Worm (Caenorhabditis elegans) whole organism, young adult: ENCODE results near the gene cct-5.
A peak's percentile ranks its signal among the peaks of the same experiment; 100 is the strongest.

ENCODE experiments used
- B0336.3 ChIP-seq: fragments of 200-800 bp; sonication (Bioruptor generic); IDR thresholded peaks from 2 replicates; pipeline ENCODE4 v1.3.6; 2022; ENCODE audit warnings: missing genetic modification characterization, missing compliant biosample characterization
- C17E4.6 ChIP-seq: fragments of 200-800 bp; sonication (Bioruptor generic); IDR thresholded peaks from 2 replicates; pipeline ENCODE4 v1.3.6; 2022; ENCODE audit warnings: missing genetic modification reagents, missing genetic modification characterization, missing compliant biosample characterization
- F23B12.7 ChIP-seq: sonication (generic microtip); optimal IDR thresholded peaks from 2 replicates; lab custom pipeline; 2017; ENCODE audit warnings: missing genetic modification characterization, mild to moderate bottlenecking, missing compliant biosample characterization, antibody characterized with exemption, moderate library complexity; ENCODE audit not compliant: insufficient read depth
- F33H1.4 ChIP-seq: fragments of 200-800 bp; sonication (Bioruptor generic); IDR thresholded peaks from 2 replicates; pipeline ENCODE4 v1.3.6; 2022; ENCODE audit warnings: missing genetic modification reagents, missing genetic modification characterization, missing compliant biosample characterization
- F57C9.4 ChIP-seq: sonication (generic microtip); optimal IDR thresholded peaks from 2 replicates; lab custom pipeline; 2017; ENCODE audit warnings: mild to moderate bottlenecking, missing genetic modification characterization, missing compliant biosample characterization
- K11D2.4 ChIP-seq: fragments of 200-800 bp; sonication (Bioruptor generic); IDR thresholded peaks from 2 replicates; pipeline ENCODE4 v1.3.6; 2022; ENCODE audit warnings: missing genetic modification reagents, missing genetic modification characterization, missing compliant biosample characterization
- T07F8.4 ChIP-seq: sonication (generic microtip); optimal IDR thresholded peaks from 2 replicates; lab custom pipeline; 2016; ENCODE audit warnings: mild to moderate bottlenecking, missing genetic modification characterization, moderate library complexity, missing compliant biosample characterization
- Y53F4B.3 ChIP-seq: fragments of 200-800 bp; sonication (Bioruptor generic); IDR thresholded peaks from 2 replicates; pipeline ENCODE4 v1.3.6; 2022; ENCODE audit warnings: missing genetic modification reagents, missing genetic modification characterization, missing compliant biosample characterization
- Y79H2A.3 ChIP-seq: fragments of 200-800 bp; sonication (Bioruptor generic); conservative IDR thresholded peaks from 2 replicates; pipeline ENCODE4 v1.3.6; 2022; ENCODE audit warnings: missing genetic modification reagents, missing genetic modification characterization, missing compliant biosample characterization
- Y95B8A.8 ChIP-seq: fragments of 200-800 bp; sonication (Bioruptor generic); IDR thresholded peaks from 2 replicates; pipeline ENCODE4 v1.3.6; 2022; ENCODE audit warnings: missing genetic modification reagents, missing genetic modification characterization, missing compliant biosample characterization
- ama-1 ChIP-seq, 3 experiments: fragments of 150-350 bp in 1 of 3; sonication (generic microtip) in 2 of 3; optimal IDR thresholded peaks; 2 replicates each; lab custom pipeline; 2014 to 2018; ENCODE audit warnings: missing biosample characterization in 2 of 3, missing genetic modification characterization in 2 of 3, missing genetic modification reagents in 2 of 3
- aptf-2 ChIP-seq: fragments of 200-800 bp; sonication (Bioruptor generic); conservative IDR thresholded peaks from 2 replicates; pipeline ENCODE4 v1.3.6; 2022; ENCODE audit warnings: missing genetic modification reagents, missing genetic modification characterization, missing compliant biosample characterization
- atf-7 ChIP-seq: sonication (generic microtip); optimal IDR thresholded peaks from 2 replicates; lab custom pipeline; 2017; ENCODE audit warnings: mild to moderate bottlenecking, missing genetic modification characterization, missing compliant biosample characterization
- attf-6 ChIP-seq: fragments of 200-800 bp; sonication (Bioruptor generic); IDR thresholded peaks from 2 replicates; pipeline ENCODE4 v1.3.6; 2022; ENCODE audit warnings: missing genetic modification reagents, missing genetic modification characterization, missing compliant biosample characterization
- bed-1 ChIP-seq: fragments of 200-800 bp; sonication (Bioruptor generic); IDR thresholded peaks from 2 replicates; pipeline ENCODE4 v1.3.6; 2022; ENCODE audit warnings: missing genetic modification reagents, missing genetic modification characterization, missing compliant biosample characterization
- bed-2 ChIP-seq: fragments of 200-800 bp; sonication (Bioruptor generic); IDR thresholded peaks from 2 replicates; pipeline ENCODE4 v1.3.6; 2022; ENCODE audit warnings: missing genetic modification reagents, missing genetic modification characterization, missing compliant biosample characterization
- cebp-2 ChIP-seq: fragments of 200-800 bp; sonication (Bioruptor generic); IDR thresholded peaks from 2 replicates; pipeline ENCODE4 v1.3.6; 2022; ENCODE audit warnings: missing genetic modification characterization, missing compliant biosample characterization
- ceh-79 ChIP-seq: sonication (generic microtip); optimal IDR thresholded peaks from 2 replicates; lab custom pipeline; 2017; ENCODE audit warnings: mild to moderate bottlenecking, missing genetic modification characterization, missing compliant biosample characterization
- chd-7 ChIP-seq: sonication (generic microtip); optimal IDR thresholded peaks from 2 replicates; lab custom pipeline; 2016; ENCODE audit warnings: mild to moderate bottlenecking, missing genetic modification characterization, moderate library complexity, missing compliant biosample characterization
- dox-1 ChIP-seq: fragments of 200-800 bp; sonication (Bioruptor generic); IDR thresholded peaks from 2 replicates; pipeline ENCODE4 v1.3.6; 2022; ENCODE audit warnings: missing genetic modification reagents, missing genetic modification characterization, missing compliant biosample characterization
- dpl-1 ChIP-seq: fragments of 150-350 bp; optimal IDR thresholded peaks from 2 replicates; lab custom pipeline; 2014; ENCODE audit warnings: missing biosample characterization, missing genetic modification reagents, missing genetic modification characterization
- efl-1 ChIP-seq: fragments of 150-350 bp; optimal IDR thresholded peaks from 2 replicates; lab custom pipeline; 2014; ENCODE audit warnings: missing biosample characterization, missing genetic modification reagents, missing genetic modification characterization
- egl-18 ChIP-seq: fragments of 200-800 bp; sonication (Bioruptor generic); IDR thresholded peaks from 2 replicates; pipeline ENCODE4 v1.3.6; 2022; ENCODE audit warnings: missing genetic modification reagents, missing genetic modification characterization, missing compliant biosample characterization
- egl-44 ChIP-seq: fragments of 200-800 bp; sonication (Bioruptor generic); IDR thresholded peaks from 2 replicates; pipeline ENCODE4 v1.3.6; 2022; ENCODE audit warnings: missing genetic modification reagents, missing genetic modification characterization, missing compliant biosample characterization
- ets-4 ChIP-seq: fragments of 200-800 bp; sonication (Bioruptor generic); optimal IDR thresholded peaks from 2 replicates; lab custom pipeline; 2018; ENCODE audit warnings: mild to moderate bottlenecking, missing genetic modification characterization, missing compliant biosample characterization
- gei-17 ChIP-seq: fragments of 200-800 bp; sonication (Bioruptor generic); optimal IDR thresholded peaks from 2 replicates; lab custom pipeline; 2018; ENCODE audit warnings: mild to moderate bottlenecking, missing genetic modification characterization, missing compliant biosample characterization
- him-1 ChIP-seq: sonication (generic microtip); optimal IDR thresholded peaks from 2 replicates; lab custom pipeline; 2016; ENCODE audit warnings: missing genotype, missing genetic modification reagents, missing genetic modification characterization, missing compliant biosample characterization
- hlh-26 ChIP-seq: fragments of 200-800 bp; sonication (Bioruptor generic); conservative IDR thresholded peaks from 2 replicates; pipeline ENCODE4 v1.3.6; 2022; ENCODE audit warnings: missing genetic modification reagents, missing genetic modification characterization, missing compliant biosample characterization
- let-607 ChIP-seq, 2 experiments: fragments of 200-800 bp in 1 of 2; sonication (Bioruptor generic) in 1 of 2; sonication (generic microtip) in 1 of 2; optimal IDR thresholded peaks; 2 replicates each; lab custom pipeline; 2016 to 2018; ENCODE audit warnings: mild to moderate bottlenecking in 2 of 2, missing compliant biosample characterization in 2 of 2, missing genetic modification characterization in 2 of 2, moderate library complexity in 2 of 2, missing genotype in 1 of 2
- lsy-27 ChIP-seq: sonication (generic microtip); optimal IDR thresholded peaks from 2 replicates; lab custom pipeline; 2017; ENCODE audit warnings: missing genetic modification characterization, mild to moderate bottlenecking, missing compliant biosample characterization, antibody characterized with exemption, missing genotype, borderline replicate concordance; ENCODE audit not compliant: insufficient read depth
- madf-10 ChIP-seq: sonication (generic microtip); optimal IDR thresholded peaks from 2 replicates; lab custom pipeline; 2016; ENCODE audit warnings: mild to moderate bottlenecking, missing genetic modification characterization, missing compliant biosample characterization
- madf-6 ChIP-seq: fragments of 200-800 bp; sonication (Bioruptor generic); IDR thresholded peaks from 2 replicates; pipeline ENCODE4 v1.3.6; 2022; ENCODE audit warnings: missing genetic modification reagents, missing genetic modification characterization, missing compliant biosample characterization
- madf-8 ChIP-seq: fragments of 200-800 bp; sonication (Bioruptor generic); conservative IDR thresholded peaks from 2 replicates; pipeline ENCODE4 v1.3.6; 2022; ENCODE audit warnings: missing genetic modification reagents, missing genetic modification characterization, missing compliant biosample characterization
- nfyb-1 ChIP-seq: fragments of 200-800 bp; sonication (Bioruptor generic); IDR thresholded peaks from 2 replicates; pipeline ENCODE4 v1.3.6; 2022; ENCODE audit warnings: missing genetic modification reagents, missing genetic modification characterization, missing compliant biosample characterization
- nhr-120 ChIP-seq: fragments of 200-800 bp; sonication (Bioruptor generic); IDR thresholded peaks from 2 replicates; pipeline ENCODE4 v1.3.6; 2022; ENCODE audit warnings: missing genetic modification characterization, missing compliant biosample characterization
- nhr-27 ChIP-seq: fragments of 200-800 bp; sonication (Bioruptor generic); optimal IDR thresholded peaks from 2 replicates; lab custom pipeline; 2018; ENCODE audit warnings: mild to moderate bottlenecking, missing genetic modification characterization, moderate library complexity, missing compliant biosample characterization
- nhr-80 ChIP-seq: sonication (generic microtip); optimal IDR thresholded peaks from 2 replicates; lab custom pipeline; 2016; ENCODE audit warnings: missing genetic modification characterization, missing compliant biosample characterization
- rcor-1 ChIP-seq: fragments of 200-800 bp; sonication (Bioruptor generic); IDR thresholded peaks from 2 replicates; pipeline ENCODE4 v1.3.6; 2022; ENCODE audit warnings: missing genetic modification reagents, missing genetic modification characterization, missing compliant biosample characterization
- snpc-1.3 ChIP-seq: sonication (generic microtip); optimal IDR thresholded peaks from 2 replicates; lab custom pipeline; 2017; ENCODE audit warnings: missing genetic modification characterization, mild to moderate bottlenecking, missing compliant biosample characterization, antibody characterized with exemption, moderate library complexity, missing genotype, missing genetic modification reagents; ENCODE audit not compliant: insufficient read depth
- snpc-4 ChIP-seq, 5 experiments: fragments of 150-350 bp in 1 of 5; sonication (generic microtip) in 4 of 5; optimal IDR thresholded peaks; 2 replicates each; lab custom pipeline; 2014 to 2018; ENCODE audit warnings: missing genetic modification characterization in 5 of 5, missing biosample characterization in 3 of 5, antibody characterized with exemption in 2 of 5, mild to moderate bottlenecking in 2 of 5, missing compliant biosample characterization in 2 of 5, missing genotype in 2 of 5, moderate library complexity in 2 of 5, missing genetic modification reagents in 1 of 5
- zfh-2 ChIP-seq: fragments of 200-800 bp; sonication (Bioruptor generic); conservative IDR thresholded peaks from 2 replicates; pipeline ENCODE4 v1.3.6; 2022; ENCODE audit warnings: missing genetic modification reagents, missing genetic modification characterization, missing compliant biosample characterization
- ztf-28 ChIP-seq: fragments of 200-800 bp; sonication (Bioruptor generic); IDR thresholded peaks from 2 replicates; pipeline ENCODE4 v1.3.6; 2022; ENCODE audit warnings: missing genetic modification reagents, missing genetic modification characterization, missing compliant biosample characterization

cct-5 gene

DNA sequence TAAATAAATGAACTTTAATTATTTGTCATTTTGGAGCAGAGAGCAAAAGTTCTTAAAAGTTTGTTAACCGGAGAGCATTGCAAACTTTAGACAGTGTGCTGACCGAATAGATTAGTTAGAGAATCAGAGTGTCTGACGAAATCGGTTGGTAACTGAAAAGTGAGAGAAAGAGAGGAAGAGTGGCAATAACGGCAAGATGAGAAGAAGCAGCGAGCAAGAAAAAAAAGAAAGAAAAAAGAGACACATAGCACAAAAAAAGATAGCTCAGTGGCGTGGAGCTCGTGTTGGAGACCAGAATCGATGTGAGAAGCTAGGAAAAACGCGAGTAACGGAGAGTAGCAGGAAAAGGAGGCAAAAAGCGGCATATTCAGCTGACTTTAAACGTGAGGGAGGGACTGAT, 3.6 kb downstream of the cct-5 start (continued):
- TF ChIP-seq B0336.3 (GFP tag; lab: Robert Waterston, UW): no peak
- peak; percentile 36 for TF ChIP-seq chd-7 (tag; lab: Kevin White, UChicago)

DNA sequence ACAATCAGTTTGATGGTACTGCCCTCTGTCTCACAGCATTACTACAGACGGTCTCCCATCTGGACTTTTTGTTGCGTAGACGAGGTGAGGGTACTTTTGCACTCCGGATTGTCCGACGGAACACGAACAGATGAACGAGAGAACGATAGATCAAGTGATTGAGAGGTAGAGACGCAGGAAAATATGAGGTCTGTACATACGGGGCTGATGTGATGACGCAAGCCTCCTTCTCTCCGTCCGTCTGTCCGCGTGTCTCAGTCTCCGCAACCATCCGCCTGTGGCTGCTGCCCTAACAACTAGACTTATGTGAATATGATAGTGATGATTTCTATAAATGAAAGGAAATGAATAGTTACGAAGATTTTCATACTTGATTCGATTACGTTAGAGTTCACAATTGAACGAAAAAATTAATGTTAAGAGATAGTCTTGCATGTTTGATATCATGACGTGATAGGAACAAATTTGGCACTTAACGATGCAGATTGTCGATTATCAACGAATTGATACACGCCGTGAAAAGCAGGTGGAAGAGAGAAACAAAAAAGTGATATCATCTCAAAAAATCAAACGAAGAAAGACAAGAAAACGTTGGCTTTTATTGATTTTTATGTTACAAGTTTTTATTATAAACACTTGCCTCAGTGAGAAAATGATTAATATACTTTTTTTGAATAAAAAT, 5.2 kb downstream of the cct-5 start:
- TF ChIP-seq nhr-120 (GFP tag; lab: Robert Waterston, UW) (no peak), bed-1 (no peak), snpc-4 (GFP tag; optimal IDR thresholded peaks at IDR 0.05; lab: Kevin White, UChicago) (no peak), snpc-4 (tag; optimal IDR thresholded peaks at IDR 0.05; lab: Kevin White, UChicago) (no peak), K11D2.4 (GFP tag; lab: Robert Waterston, UW) (no peak), Y95B8A.8 (GFP tag; lab: Robert Waterston, UW) (no peak), egl-18 (no peak), gei-17 (no peak), let-607 (tag; optimal IDR thresholded peaks at IDR 0.05; lab: Kevin White, UChicago) (no peak), atf-7 (tag; lab: Kevin White, UChicago) (peak; percentile 94), nfyb-1 (GFP tag; lab: Robert Waterston, UW) (peak; percentile 48; the same call in 1 of the 2 replicates), hlh-26 (no peak), B0336.3 (GFP tag; lab: Robert Waterston, UW) (no peak), nhr-80 (peak; percentile 61), madf-10 (tag; lab: Kevin White, UChicago) (no peak), F33H1.4 (GFP tag; lab: Robert Waterston, UW) (no peak), efl-1 (GFP tag; lab: Kevin White, UChicago) (no peak), him-1 (tag; lab: Kevin White, UChicago) (no peak), attf-6 (no peak), ztf-28 (no peak), zfh-2 (GFP tag; lab: Robert Waterston, UW) (0 out of 2 replicates have a peak, but pooled peaks have one; percentile 40)

DNA sequence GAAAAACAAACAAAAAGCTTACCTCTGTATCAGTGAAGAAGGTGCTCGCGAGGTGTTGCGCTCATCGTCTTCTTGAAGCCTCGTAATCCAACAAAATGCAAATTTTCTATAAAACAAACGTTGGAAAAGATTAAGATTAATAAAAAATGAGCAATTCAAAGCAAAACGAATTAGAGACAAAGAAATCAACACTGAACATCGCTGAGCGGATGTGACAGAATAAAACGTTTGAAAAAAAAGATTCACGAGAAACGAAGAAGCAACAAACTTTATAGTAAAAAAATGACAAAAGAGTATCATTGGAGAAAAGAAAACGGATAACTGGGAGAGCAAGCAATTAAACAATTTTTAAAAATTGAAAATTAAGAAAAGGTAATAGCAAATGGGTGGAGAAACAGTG, 9.0 kb downstream of the cct-5 start, which contains the start of the genes C07G2.5 and atf-7:
TSS of gene C07G2.5 (minus strand) at position 101 of the 400 bp plus-strand sequence.
TSS of gene atf-7 (minus strand) at position 108 of the 400 bp plus-strand sequence.
- no peak for TF ChIP-seq cebp-2 (GFP tag; lab: Robert Waterston, UW)
- peak; percentile 27 for TF ChIP-seq snpc-1.3 (tag; lab: Kevin White, UChicago)
- no peak for TF ChIP-seq C17E4.6 (GFP tag; lab: Robert Waterston, UW)
- peak; percentile 27 for TF ChIP-seq madf-6
- no peak for TF ChIP-seq F57C9.4
- peak; percentile 14 for TF ChIP-seq ama-1 (optimal IDR thresholded peaks at IDR 0.05; lab: Kevin White, UChicago)
- TF ChIP-seq ama-1 (GFP tag; optimal IDR thresholded peaks at IDR 0.05; lab: Kevin White, UChicago): no peak
- TF ChIP-seq, all 124 proteins: peak for 3

DNA sequence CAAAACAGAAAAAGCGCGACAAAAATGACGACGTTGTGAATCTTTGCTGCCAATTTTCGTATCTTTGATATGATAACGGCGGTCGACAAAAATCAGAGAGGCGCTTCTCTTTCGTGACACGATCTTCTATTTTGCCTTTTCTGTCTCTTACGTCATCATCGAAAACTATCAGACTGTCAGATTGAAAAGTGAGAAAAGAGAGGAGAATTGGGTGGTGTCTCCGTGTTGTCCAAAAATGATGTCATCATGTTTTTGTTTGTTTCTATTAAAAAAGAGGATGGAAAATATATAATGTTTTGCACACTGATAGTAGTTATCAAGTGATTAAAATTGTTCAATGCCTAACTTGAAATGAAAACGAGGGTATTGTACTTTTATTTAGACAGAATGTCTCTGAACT, 11.8 kb downstream of the cct-5 start:
- TF ChIP-seq T07F8.4 (tag; lab: Kevin White, UChicago): no peak
- peak; percentile 39; the same call in 1 of the 2 replicates for TF ChIP-seq dox-1 (GFP tag; lab: Robert Waterston, UW)
- no peak for TF ChIP-seq nhr-27 (tag; lab: Kevin White, UChicago)
- TF ChIP-seq attf-6: no peak
- no peak for TF ChIP-seq madf-8
- TF ChIP-seq egl-44 (GFP tag; lab: Robert Waterston, UW): 0 out of 2 replicates have a peak, but pooled peaks have one; percentile 31
- TF ChIP-seq F23B12.7 (tag; lab: Kevin White, UChicago): no peak
- no peak for TF ChIP-seq lsy-27 (tag; lab: Kevin White, UChicago)
- no peak for TF ChIP-seq Y79H2A.3 (GFP tag; lab: Robert Waterston, UW)
- no peak for TF ChIP-seq bed-2 (GFP tag; lab: Robert Waterston, UW)
- TF ChIP-seq rcor-1 (GFP tag; lab: Robert Waterston, UW): no peak
- TF ChIP-seq dpl-1 (GFP tag; lab: Kevin White, UChicago): no peak
- TF ChIP-seq ets-4 (GFP tag; lab: Kevin White, UChicago): no peak
- no peak for TF ChIP-seq hlh-26
- no peak for TF ChIP-seq ceh-79
- no peak for TF ChIP-seq egl-18
- TF ChIP-seq Y95B8A.8 (GFP tag; lab: Robert Waterston, UW): no peak
- TF ChIP-seq Y53F4B.3 (GFP tag; lab: Robert Waterston, UW): no peak
- no peak for TF ChIP-seq aptf-2
